Worm (Caenorhabditis elegans) whole organism, L2 larva: ENCODE results near the gene W09G12.6.
A peak's percentile ranks its signal among the peaks of the same experiment; 100 is the strongest.

ENCODE experiments used
- C34F6.9 ChIP-seq: fragments of 150-350 bp; optimal IDR thresholded peaks from 2 replicates; lab custom pipeline; 2014; ENCODE audit warnings: missing biosample characterization, missing genetic modification characterization
- Y55F3AM.14 ChIP-seq: fragments of 200-800 bp; sonication (Bioruptor generic); optimal IDR thresholded peaks from 2 replicates; lab custom pipeline; 2018; ENCODE audit warnings: mild to moderate bottlenecking, missing genetic modification characterization, missing compliant biosample characterization
- ZK546.5 ChIP-seq: sonication (generic microtip); optimal IDR thresholded peaks from 2 replicates; lab custom pipeline; 2017; ENCODE audit warnings: missing biosample characterization, missing genetic modification characterization
- aly-2 ChIP-seq: fragments of 150-350 bp; optimal IDR thresholded peaks from 2 replicates; lab custom pipeline; 2014; ENCODE audit warnings: missing biosample characterization, missing genetic modification characterization
- ama-1 ChIP-seq: fragments of 150-350 bp; optimal IDR thresholded peaks from 2 replicates; lab custom pipeline; 2018; ENCODE audit warnings: inconsistent platforms
- blmp-1 ChIP-seq: sonication (generic microtip); optimal IDR thresholded peaks from 2 replicates; lab custom pipeline; 2017; ENCODE audit warnings: missing genetic modification characterization, mild to moderate bottlenecking, missing compliant biosample characterization, antibody characterized with exemption, moderate library complexity; ENCODE audit not compliant: insufficient read depth
- ceh-16 ChIP-seq: fragments of 150-350 bp; optimal IDR thresholded peaks from 2 replicates; lab custom pipeline; 2014; ENCODE audit warnings: missing biosample characterization, missing genetic modification characterization
- elt-3 ChIP-seq: sonication (generic microtip); optimal IDR thresholded peaks from 2 replicates; lab custom pipeline; 2017; ENCODE audit warnings: missing biosample characterization, missing genetic modification characterization
- fos-1 ChIP-seq: fragments of 150-350 bp; optimal IDR thresholded peaks from 2 replicates; lab custom pipeline; 2014; ENCODE audit warnings: missing biosample characterization, missing genetic modification characterization
- gmeb-1 ChIP-seq: fragments of 150-350 bp; optimal IDR thresholded peaks from 2 replicates; lab custom pipeline; 2014; ENCODE audit warnings: missing biosample characterization, missing genetic modification characterization
- lin-11 ChIP-seq: fragments of 150-350 bp; sonication (generic microtip); optimal IDR thresholded peaks from 2 replicates; lab custom pipeline; 2014; ENCODE audit warnings: missing biosample characterization, missing genetic modification characterization, inconsistent platforms, mixed read lengths
- lin-13 ChIP-seq: fragments of 150-350 bp; optimal IDR thresholded peaks from 2 replicates; lab custom pipeline; 2014; ENCODE audit warnings: missing biosample characterization, missing genetic modification reagents, missing genetic modification characterization
- lsy-2 ChIP-seq, 2 experiments: fragments of 150-350 bp in 1 of 2; sonication (generic microtip) in 1 of 2; optimal IDR thresholded peaks; 2 replicates each; lab custom pipeline; 2014 to 2017; ENCODE audit warnings: missing biosample characterization in 2 of 2, missing genetic modification characterization in 2 of 2
- mab-5 ChIP-seq: fragments of 150-350 bp; optimal IDR thresholded peaks from 2 replicates; lab custom pipeline; 2014; ENCODE audit warnings: missing biosample characterization, missing genetic modification characterization
- nhr-10 ChIP-seq: sonication (generic microtip); optimal IDR thresholded peaks from 2 replicates; lab custom pipeline; 2017; ENCODE audit warnings: missing biosample characterization, missing genetic modification characterization
- nhr-12 ChIP-seq: fragments of 150-350 bp; optimal IDR thresholded peaks from 2 replicates; lab custom pipeline; 2014; ENCODE audit warnings: missing biosample characterization, missing genetic modification characterization
- nhr-129 ChIP-seq: fragments of 150-350 bp; optimal IDR thresholded peaks from 2 replicates; lab custom pipeline; 2014; ENCODE audit warnings: missing biosample characterization, missing genetic modification characterization
- nhr-25 ChIP-seq: fragments of 150-350 bp; sonication (generic microtip); optimal IDR thresholded peaks from 3 replicates; lab custom pipeline; 2014; ENCODE audit warnings: missing biosample characterization, missing genetic modification characterization
- nhr-6 ChIP-seq: fragments of 150-350 bp; optimal IDR thresholded peaks from 2 replicates; lab custom pipeline; 2014; ENCODE audit warnings: missing biosample characterization, missing genetic modification characterization
- nhr-77 ChIP-seq: fragments of 150-350 bp; optimal IDR thresholded peaks from 2 replicates; lab custom pipeline; 2014; ENCODE audit warnings: missing biosample characterization, missing genetic modification characterization
- peb-1 ChIP-seq: fragments of 150-350 bp; optimal IDR thresholded peaks from 2 replicates; lab custom pipeline; 2014; ENCODE audit warnings: missing biosample characterization, missing genetic modification characterization
- skn-1 ChIP-seq: sonication (generic microtip); optimal IDR thresholded peaks from 2 replicates; lab custom pipeline; 2017; ENCODE audit warnings: missing biosample characterization, missing genetic modification characterization
- sma-3 ChIP-seq: sonication (generic microtip); optimal IDR thresholded peaks from 2 replicates; lab custom pipeline; 2016; ENCODE audit warnings: missing genetic modification reagents, missing genetic modification characterization, missing compliant biosample characterization
- sma-9 ChIP-seq, 2 experiments: fragments of 150-350 bp in 1 of 2; sonication (generic microtip) in 1 of 2; optimal IDR thresholded peaks; 2 replicates each; lab custom pipeline; 2014 to 2016; ENCODE audit warnings: missing genetic modification characterization in 2 of 2, mild to moderate bottlenecking in 1 of 2, missing biosample characterization in 1 of 2, missing compliant biosample characterization in 1 of 2, missing genetic modification reagents in 1 of 2, moderate library complexity in 1 of 2
- snpc-4 ChIP-seq: fragments of 150-350 bp; optimal IDR thresholded peaks from 2 replicates; lab custom pipeline; 2014; ENCODE audit warnings: missing biosample characterization, missing genetic modification characterization
- unc-39 ChIP-seq: fragments of 150-350 bp; optimal IDR thresholded peaks from 2 replicates; lab custom pipeline; 2014; ENCODE audit warnings: missing biosample characterization, missing genetic modification characterization
- unc-55 ChIP-seq: fragments of 150-350 bp; sonication (generic microtip); optimal IDR thresholded peaks from 3 replicates; lab custom pipeline; 2014; ENCODE audit warnings: missing biosample characterization, missing genetic modification reagents, missing genetic modification characterization
- zag-1 ChIP-seq: fragments of 150-350 bp; optimal IDR thresholded peaks from 2 replicates; lab custom pipeline; 2014; ENCODE audit warnings: missing biosample characterization, missing genetic modification characterization
- ztf-1 ChIP-seq: fragments of 200-800 bp; sonication (Bioruptor generic); conservative IDR thresholded peaks from 2 replicates; pipeline ENCODE4 v1.3.6; 2022; ENCODE audit warnings: missing genetic modification characterization, missing compliant biosample characterization
- ztf-4 ChIP-seq: fragments of 150-350 bp; optimal IDR thresholded peaks from 2 replicates; lab custom pipeline; 2014; ENCODE audit warnings: missing biosample characterization, missing genetic modification characterization

Gene W09G12.6

ce11 chrIV:1213192-1213591, 18.5 kb upstream of the W09G12.6 start:
- TF ChIP-seq sma-9 (GFP tag; optimal IDR thresholded peaks at IDR 0.05; lab: Kevin White, UChicago) (no peak), sma-9 (tag; optimal IDR thresholded peaks at IDR 0.05; lab: Kevin White, UChicago) (no peak), C34F6.9 (peak; percentile 38), nhr-129 (peak; percentile 38), skn-1 (tag; lab: Kevin White, UChicago) (no peak), unc-55 (peak; percentile 38), lin-11 (peak; percentile 49), nhr-25 (tag; lab: Kevin White, UChicago) (no peak), ztf-1 (GFP tag; lab: Robert Waterston, UW) (no peak), gmeb-1 (no peak), lsy-2 (tag; optimal IDR thresholded peaks at IDR 0.05; lab: Kevin White, UChicago) (peak in 1 of 2 experiments; percentile 31)

DNA sequence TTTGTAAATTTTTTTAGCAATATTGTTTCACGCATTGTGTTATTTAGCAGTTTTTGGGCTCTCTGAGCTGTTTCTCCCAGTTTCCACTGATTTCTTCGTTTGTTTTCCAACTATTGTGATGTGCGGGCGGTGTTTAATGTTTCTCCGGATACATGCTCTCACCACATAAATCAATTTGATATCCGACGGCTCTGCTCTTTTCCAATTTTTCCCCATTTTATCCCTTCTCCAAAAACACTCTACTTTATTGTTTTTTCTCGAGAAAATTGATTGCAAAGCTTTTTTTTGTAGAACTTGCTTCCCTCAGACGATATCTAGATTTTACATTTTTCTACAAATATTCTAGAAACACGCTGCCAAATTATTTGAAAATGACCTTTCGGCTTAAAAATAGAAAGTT, 16.2 kb upstream of the W09G12.6 start:
- TF ChIP-seq nhr-77 (tag; lab: Kevin White, UChicago), result no peak
- TF ChIP-seq ceh-16 (tag; lab: Kevin White, UChicago), result no peak
- TF ChIP-seq, all 48 proteins: peak for 0

- TF ChIP-seq nhr-6 (tag; lab: Kevin White, UChicago) (no peak), nhr-10 (tag; lab: Kevin White, UChicago) (no peak), unc-55 (no peak), lin-11 (no peak), snpc-4 (no peak), elt-3 (no peak), Y55F3AM.14 (GFP tag; lab: Kevin White, UChicago) (no peak)
Observed at ce11 chrIV:1216290-1216689, 15.4 kb upstream of the W09G12.6 start, which contains the start of gene W09G12.9. W09G12.9 (plus strand) TSS chrIV:1216590.

ce11 chrIV:1221167-1221566, 10.5 kb upstream of the W09G12.6 start, which contains the start of gene W09G12.10:
W09G12.10 (minus strand) TSS chrIV:1221287.
- no peak for TF ChIP-seq ztf-4 (tag; lab: Kevin White, UChicago)
- TF ChIP-seq Y55F3AM.14 (GFP tag; lab: Kevin White, UChicago), result no peak
- no peak for TF ChIP-seq lin-13 (GFP tag; lab: Kevin White, UChicago)
- TF ChIP-seq ama-1 (lab: Kevin White, UChicago), result no peak
- TF ChIP-seq elt-3, result no peak
- TF ChIP-seq nhr-25 (tag; lab: Kevin White, UChicago), result peak; percentile 5
- TF ChIP-seq ZK546.5 (tag; lab: Kevin White, UChicago), result no peak
- TF ChIP-seq nhr-12 (tag; lab: Kevin White, UChicago), result no peak
- TF ChIP-seq blmp-1 (tag; lab: Kevin White, UChicago), result no peak
- TF ChIP-seq peb-1 (tag; lab: Kevin White, UChicago), result peak; percentile 22
- no peak for TF ChIP-seq zag-1
- no peak for TF ChIP-seq sma-9 (GFP tag; optimal IDR thresholded peaks at IDR 0.05; lab: Kevin White, UChicago)
- TF ChIP-seq sma-9 (tag; optimal IDR thresholded peaks at IDR 0.05; lab: Kevin White, UChicago), result no peak
- no peak for TF ChIP-seq nhr-129
- no peak for TF ChIP-seq mab-5 (tag; lab: Kevin White, UChicago)

ce11 chrIV:1224781-1225180, 6.9 kb upstream of the W09G12.6 start:
- TF ChIP-seq ztf-1 (GFP tag; lab: Robert Waterston, UW) (no peak), ztf-4 (tag; lab: Kevin White, UChicago) (no peak)
- TF ChIP-seq, all 48 proteins: peak for 0

- TF ChIP-seq ZK546.5 (tag; lab: Kevin White, UChicago) (no peak), gmeb-1 (no peak), sma-3 (GFP tag; lab: Kevin White, UChicago) (no peak), unc-39 (no peak), C34F6.9 (no peak), unc-55 (no peak), snpc-4 (no peak), aly-2 (no peak)
Observed at ce11 chrIV:1225596-1226232, 6.0 kb upstream of the W09G12.6 start, which contains the start of gene W09G12.8. W09G12.8 (plus strand) TSS chrIV:1226182.

- TF ChIP-seq ztf-4 (tag; lab: Kevin White, UChicago) (no peak), fos-1 (peak; percentile 72)
Observed at ce11 chrIV:1228675-1229130, 3.0 kb upstream of the W09G12.6 start, which contains the start of gene W09G12.7. W09G12.7 (plus strand) TSS chrIV:1229080.
